Worm (Caenorhabditis elegans): ENCODE measurements around the gene M176.10.

DNA sequence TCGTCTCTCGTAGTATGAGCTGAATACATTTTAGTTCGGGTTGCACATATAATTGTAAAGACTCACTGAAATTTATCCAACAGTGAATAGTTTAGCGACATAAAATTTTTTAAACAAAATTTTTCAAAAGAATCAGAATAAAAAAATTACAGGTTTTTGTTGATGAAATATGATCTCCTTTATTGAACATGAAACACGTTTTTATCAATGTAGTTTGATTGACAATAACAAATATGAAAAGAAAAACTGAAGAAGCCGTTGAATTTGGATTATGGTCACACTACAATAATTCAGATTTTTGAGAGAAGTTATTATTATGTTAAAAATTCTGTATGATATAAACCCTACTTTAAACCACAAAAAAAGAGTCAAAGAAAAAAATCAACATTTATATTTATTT is 14.1 kb upstream of the M176.10 start, which contains the start of gene chil-17:
- TF ChIP-seq nhr-237 (tag; optimal IDR thresholded peaks at IDR 0.05) (no peak), elt-1 (tag; optimal IDR thresholded peaks at IDR 0.05; ENCODE audit: borderline replicate concordance, insufficient read depth) (no peak), ceh-83 (GFP tag; optimal IDR thresholded peaks at IDR 0.05) (no peak), nhr-76 (tag; optimal IDR thresholded peaks at IDR 0.05) (no peak), tbx-8 (GFP tag; optimal IDR thresholded peaks at IDR 0.05) (no peak), unc-62 (GFP tag; optimal IDR thresholded peaks at IDR 0.05) (no peak), sptf-1 (tag; optimal IDR thresholded peaks at IDR 0.05) (no peak), elt-3 (tag; optimal IDR thresholded peaks at IDR 0.05) (no peak), lsy-2 (tag; optimal IDR thresholded peaks at IDR 0.05) (no peak), snpc-4 (tag; optimal IDR thresholded peaks at IDR 0.05) (no peak), nhr-28 (tag; optimal IDR thresholded peaks at IDR 0.05) (no peak), nhr-12 (tag; optimal IDR thresholded peaks at IDR 0.05) (no peak), lin-13 (tag; optimal IDR thresholded peaks at IDR 0.05) (no peak)

All from whole organism, mixed stage, embryonic.